Fruit fly (Drosophila melanogaster): Measurements from ENCODE around the gene btn.

DNA sequence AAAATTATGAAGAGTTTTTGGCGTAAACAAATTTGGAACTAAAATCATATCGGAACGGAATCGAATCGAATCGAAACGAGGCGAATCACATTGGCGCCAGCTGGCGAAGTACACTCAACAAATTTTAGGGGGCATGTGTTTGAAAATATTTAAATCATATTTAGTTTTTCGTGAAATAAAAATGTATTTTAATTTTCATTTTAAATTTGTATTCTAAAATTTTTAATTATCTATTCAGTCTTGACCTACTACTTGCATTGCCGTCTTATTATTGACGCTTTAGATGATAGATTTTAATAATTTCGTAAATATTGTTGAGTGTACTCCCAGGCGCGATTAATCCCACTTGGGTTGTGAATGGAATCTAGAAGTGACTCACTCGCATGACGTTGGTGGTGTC is 42.7 kb upstream of the btn start:
- no peak for TF ChIP-seq CTCF (optimal IDR thresholded peaks at IDR 0.05)
- TF ChIP-seq CG8478 (optimal IDR thresholded peaks at IDR 0.05): no peak
